Fruit fly (Drosophila melanogaster) whole organism, adult: Measurements from ENCODE around the gene Ada1-2.

ENCODE experiments used
- CG12768 ChIP-seq: fragments of 200-800 bp; sonication (Bioruptor generic); optimal IDR thresholded peaks from 2 replicates; lab custom pipeline; 2017; ENCODE audit warnings: missing biosample characterization, missing genetic modification characterization, mild to moderate bottlenecking, moderate library complexity, missing genetic modification reagents
- CG1620 ChIP-seq: fragments of 200-800 bp; sonication (Bioruptor generic); optimal IDR thresholded peaks from 2 replicates; lab custom pipeline; 2016; ENCODE audit warnings: missing biosample characterization, missing genetic modification characterization
- CG5204 ChIP-seq: fragments of 200-800 bp; sonication (Bioruptor generic); optimal IDR thresholded peaks from 2 replicates; lab custom pipeline; 2016; ENCODE audit warnings: missing biosample characterization, missing genetic modification characterization
- CG7045 ChIP-seq: fragments of 200-800 bp; sonication (Bioruptor generic); optimal IDR thresholded peaks from 2 replicates; lab custom pipeline; 2017; ENCODE audit warnings: missing biosample characterization, mild to moderate bottlenecking, missing genetic modification characterization
- CG7101 ChIP-seq: fragments of 200-800 bp; sonication (Bioruptor generic); optimal IDR thresholded peaks from 2 replicates; lab custom pipeline; 2018; ENCODE audit warnings: missing biosample characterization, mild to moderate bottlenecking, missing genetic modification characterization, moderate library complexity
- Clk ChIP-seq: fragments of 200-800 bp; sonication (Bioruptor generic); optimal IDR thresholded peaks from 2 replicates; lab custom pipeline; 2017; ENCODE audit warnings: missing biosample characterization, missing genetic modification characterization
- Crg-1 ChIP-seq: fragments of 200-800 bp; sonication (Bioruptor generic); optimal IDR thresholded peaks from 2 replicates; lab custom pipeline; 2016; ENCODE audit warnings: missing biosample characterization, missing genetic modification characterization
- Hr96 ChIP-seq: fragments of 200-800 bp; sonication (Bioruptor generic); optimal IDR thresholded peaks from 2 replicates; lab custom pipeline; 2016; ENCODE audit warnings: missing biosample characterization, missing genetic modification characterization
- Mnt ChIP-seq: fragments of 200-800 bp; sonication (Bioruptor generic); optimal IDR thresholded peaks from 2 replicates; lab custom pipeline; 2016; ENCODE audit warnings: missing biosample characterization, mild to moderate bottlenecking, missing genetic modification characterization
- bab1 ChIP-seq: fragments of 200-800 bp; sonication (Bioruptor generic); optimal IDR thresholded peaks from 3 replicates; lab custom pipeline; 2019; ENCODE audit warnings: missing biosample characterization, mild to moderate bottlenecking, missing genetic modification characterization, moderate library complexity
- cic ChIP-seq: fragments of 200-800 bp; sonication (Bioruptor generic); optimal IDR thresholded peaks from 2 replicates; lab custom pipeline; 2017; ENCODE audit warnings: missing biosample characterization, mild to moderate bottlenecking, missing genetic modification characterization, moderate library complexity
- kay ChIP-seq: fragments of 200-800 bp; sonication (Bioruptor generic); peaks from one replicate; lab custom pipeline; 2016; ENCODE audit warnings: missing biosample characterization, missing genetic modification characterization, borderline replicate concordance
- ovo ChIP-seq: fragments of 200-800 bp; sonication (Bioruptor generic); optimal IDR thresholded peaks from 2 replicates; lab custom pipeline; 2016; ENCODE audit warnings: missing biosample characterization, missing genetic modification characterization
- pad ChIP-seq: fragments of 200-800 bp; sonication (Bioruptor generic); optimal IDR thresholded peaks from 3 replicates; lab custom pipeline; 2017; ENCODE audit warnings: missing biosample characterization, missing genetic modification characterization, mild to moderate bottlenecking, moderate library complexity, missing genetic modification reagents
- tj ChIP-seq: fragments of 200-800 bp; sonication (Bioruptor generic); optimal IDR thresholded peaks from 3 replicates; lab custom pipeline; 2017; ENCODE audit warnings: missing biosample characterization, mild to moderate bottlenecking, missing genetic modification characterization, moderate library complexity
- toe ChIP-seq: fragments of 200-800 bp; sonication (Bioruptor generic); optimal IDR thresholded peaks from 2 replicates; lab custom pipeline; 2016; ENCODE audit warnings: missing biosample characterization, missing genetic modification characterization

Ada1-2 gene

DNA sequence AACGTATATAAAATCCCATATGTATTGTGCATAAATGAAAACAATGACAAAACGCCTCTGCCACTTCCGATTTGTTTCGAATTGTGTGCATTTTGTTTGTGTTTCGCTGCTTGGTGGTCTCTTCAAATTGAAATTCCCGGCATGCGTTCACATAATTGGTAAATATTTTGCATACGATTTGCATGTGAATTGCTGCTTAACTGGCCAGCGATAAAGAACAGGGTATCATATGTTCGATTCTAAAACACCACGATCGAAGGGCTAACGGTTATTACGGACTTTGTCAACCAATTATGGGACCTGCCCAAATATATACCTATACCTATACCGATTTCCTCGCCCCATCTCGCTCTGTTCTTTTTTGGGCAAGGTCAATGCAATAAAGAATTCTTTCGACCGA, 35.4 kb downstream of the Ada1-2 start:
- no peak for TF ChIP-seq CG7101 (tag; lab: Kevin White, UChicago)
- TF ChIP-seq Mnt (GFP tag; lab: Kevin White, UChicago): no peak
- TF ChIP-seq CG7045: no peak
- TF ChIP-seq CG12768 (GFP tag; lab: Kevin White, UChicago): no peak
- TF ChIP-seq CG5204 (GFP tag; lab: Kevin White, UChicago): no peak
- no peak for TF ChIP-seq bab1 (GFP tag; lab: Kevin White, UChicago)
- TF ChIP-seq pad (GFP tag; lab: Kevin White, UChicago): no peak
- TF ChIP-seq CG1620 (GFP tag; lab: Kevin White, UChicago): no peak
- no peak for TF ChIP-seq ovo
- TF ChIP-seq toe (GFP tag; lab: Kevin White, UChicago): no peak

DNA sequence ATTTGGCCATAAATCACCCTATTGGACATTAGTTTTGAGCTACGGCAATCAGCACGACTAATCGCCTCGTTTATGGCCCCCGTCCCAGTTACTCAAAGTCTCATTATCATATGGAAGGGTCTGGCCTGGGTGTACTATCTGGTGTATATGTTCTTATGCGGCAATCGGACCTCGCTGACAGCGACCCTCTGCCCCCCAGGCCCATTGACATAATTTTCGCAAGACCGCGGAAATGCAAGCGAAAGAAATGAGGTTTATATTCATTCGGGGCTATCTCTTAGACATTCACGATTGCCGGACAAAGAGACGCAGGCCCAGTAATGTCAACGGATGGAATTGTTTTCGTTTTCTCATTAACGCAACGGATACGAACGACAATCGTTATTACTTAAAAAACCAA, 36.1 kb downstream of the Ada1-2 start:
- TF ChIP-seq cic (GFP tag; lab: Kevin White, UChicago) (no peak), pad (GFP tag; lab: Kevin White, UChicago) (no peak), CG5204 (GFP tag; lab: Kevin White, UChicago) (no peak), CG1620 (GFP tag; lab: Kevin White, UChicago) (no peak), Clk (GFP tag; lab: Kevin White, UChicago) (no peak), Crg-1 (GFP tag; lab: Kevin White, UChicago) (no peak), ovo (no peak)

DNA sequence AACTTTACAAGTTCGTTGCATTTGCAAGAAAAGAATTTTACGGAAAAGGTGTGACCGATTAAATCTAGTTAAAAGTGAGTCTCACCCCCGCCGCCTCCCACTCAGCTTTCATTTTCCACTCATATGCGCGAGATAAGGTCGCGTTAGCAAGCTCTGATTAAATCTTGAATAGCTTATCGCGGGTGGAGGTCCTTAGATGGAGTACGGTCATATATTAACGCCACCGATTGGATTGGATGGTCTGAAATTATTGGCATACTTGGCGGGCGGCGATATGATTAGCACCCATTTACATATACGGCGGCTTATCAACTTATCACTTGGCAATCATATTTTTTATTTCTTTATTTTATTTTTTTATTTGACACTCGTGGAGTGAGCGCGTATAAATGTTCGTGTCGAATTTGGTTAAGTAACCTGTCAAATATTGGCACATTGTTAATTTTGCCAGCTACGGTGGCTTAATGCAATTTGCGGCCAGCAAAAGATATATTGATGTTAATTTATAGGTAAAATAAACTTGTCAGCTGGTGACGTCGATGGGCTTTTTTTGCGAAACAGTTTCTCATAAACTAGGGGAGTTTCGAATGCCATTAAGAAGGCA, 37.0 kb downstream of the Ada1-2 start:
- no peak for TF ChIP-seq CG12768 (GFP tag; lab: Kevin White, UChicago)
- TF ChIP-seq Hr96 (GFP tag; lab: Kevin White, UChicago): peak; percentile 7
- no peak for TF ChIP-seq bab1 (GFP tag; lab: Kevin White, UChicago)

DNA sequence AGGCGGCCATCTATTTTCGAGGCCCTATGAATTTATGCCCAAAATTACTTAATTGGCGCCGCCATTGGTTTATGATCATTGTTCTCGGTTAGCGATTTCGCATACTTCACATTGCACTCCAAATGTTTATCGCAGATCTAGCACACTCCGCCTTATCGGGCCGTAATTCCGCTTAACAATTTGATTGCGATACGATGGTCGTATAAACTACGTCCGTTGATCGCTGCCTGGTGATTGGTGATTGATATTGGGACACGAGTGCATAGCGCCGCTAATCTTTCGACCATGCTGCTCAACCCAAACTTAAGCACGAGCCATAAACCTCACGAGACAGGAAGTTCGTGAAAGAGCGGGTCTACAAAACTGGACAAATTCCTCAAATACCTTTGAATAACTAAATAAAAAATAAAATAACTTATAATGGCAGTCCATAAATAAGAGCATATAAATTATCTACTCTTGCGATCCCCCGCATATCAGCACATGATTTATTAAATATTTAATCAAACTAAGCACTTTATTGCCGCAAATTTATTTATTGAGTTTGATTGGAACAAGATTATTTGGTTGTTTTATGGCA, 37.9 kb downstream of the Ada1-2 start:
- TF ChIP-seq cic (GFP tag; lab: Kevin White, UChicago) (peak; percentile 4), CG5204 (GFP tag; lab: Kevin White, UChicago) (no peak)

DNA sequence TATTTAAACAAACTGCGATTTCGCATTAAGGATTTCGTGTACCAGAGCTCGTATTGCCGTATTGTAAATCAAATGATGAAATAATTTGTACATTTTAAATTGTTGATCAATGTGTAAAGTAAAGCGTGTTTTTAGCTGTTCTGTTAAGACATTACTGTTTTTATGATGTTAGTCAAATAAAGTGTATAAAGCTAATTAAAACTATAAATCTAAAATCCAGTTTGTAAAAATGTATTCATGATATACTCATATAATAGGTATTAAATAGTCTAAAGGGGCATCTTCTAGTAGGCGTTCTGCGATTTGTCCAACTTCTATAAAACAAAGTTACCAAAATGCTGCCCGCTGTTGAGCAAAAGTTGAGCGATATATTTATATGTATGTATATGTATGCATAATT, 41.2 kb downstream of the Ada1-2 start, which contains the start of gene CG18788:
Gene CG18788, plus strand, starts transcription at position 301 of the 400 bp plus-strand sequence.
- no peak for TF ChIP-seq CG7045
- TF ChIP-seq CG7101 (tag; lab: Kevin White, UChicago): no peak
- no peak for TF ChIP-seq bab1 (GFP tag; lab: Kevin White, UChicago)
- TF ChIP-seq cic (GFP tag; lab: Kevin White, UChicago): no peak
- no peak for TF ChIP-seq CG1620 (GFP tag; lab: Kevin White, UChicago)
- no peak for TF ChIP-seq pad (GFP tag; lab: Kevin White, UChicago)

DNA sequence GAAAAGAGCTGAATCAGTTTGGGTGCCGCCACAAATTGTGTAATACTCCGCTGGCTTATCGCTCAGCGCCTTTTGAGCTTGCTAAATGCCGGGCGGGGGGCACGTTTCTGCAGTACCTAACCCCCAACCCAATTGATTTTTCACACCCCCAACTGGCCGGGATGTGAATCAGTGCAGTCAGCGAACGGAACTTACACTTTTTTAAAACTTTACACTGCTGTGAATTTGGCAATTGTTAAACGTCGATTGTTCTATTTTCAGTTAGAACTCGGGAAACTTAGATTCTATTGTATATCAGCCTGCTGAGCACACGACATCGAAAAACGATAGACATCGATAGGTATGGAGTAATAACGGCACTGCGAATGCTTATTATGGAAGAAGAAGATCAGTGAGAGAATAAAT, 45.5 kb downstream of the Ada1-2 start, which contains the start of gene Tom70:
Gene Tom70, minus strand, starts transcription at position 335 of the 405 bp plus-strand sequence.
- TF ChIP-seq CG5204 (GFP tag; lab: Kevin White, UChicago): no peak
- TF ChIP-seq Mnt (GFP tag; lab: Kevin White, UChicago): peak; percentile 81
- TF ChIP-seq toe (GFP tag; lab: Kevin White, UChicago): no peak
- no peak for TF ChIP-seq kay (GFP tag; lab: Kevin White, UChicago)
- peak; percentile 13 for TF ChIP-seq ovo
- TF ChIP-seq CG7045: no peak
- TF ChIP-seq Clk (GFP tag; lab: Kevin White, UChicago): no peak

DNA sequence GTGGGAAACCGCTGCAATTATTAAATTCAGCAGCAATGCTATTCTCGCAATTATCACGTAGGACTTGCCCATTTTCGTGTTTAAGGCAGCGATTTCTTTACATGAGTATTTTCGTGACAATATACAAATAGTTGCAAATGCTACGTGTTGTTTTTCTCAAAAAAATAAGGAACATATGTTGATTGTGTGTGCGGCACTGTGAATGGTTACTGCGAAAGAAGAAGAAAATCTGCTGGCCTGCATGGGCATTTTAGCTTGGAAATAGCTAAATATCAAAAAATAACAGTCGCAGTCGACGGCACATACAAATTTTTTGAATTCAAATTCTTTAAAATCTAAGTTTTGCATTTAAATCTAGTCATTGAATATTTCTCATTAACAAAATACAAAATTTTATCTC, 47.8 kb downstream of the Ada1-2 start, which contains the start of gene CG6766:
Gene CG6766, minus strand, starts transcription at position 180 of the 400 bp plus-strand sequence.
- peak; percentile 18 for TF ChIP-seq tj (GFP tag; lab: Kevin White, UChicago)
- TF ChIP-seq bab1 (GFP tag; lab: Kevin White, UChicago): peak; percentile 51
- TF ChIP-seq toe (GFP tag; lab: Kevin White, UChicago): no peak
